Worm (Caenorhabditis elegans): ENCODE measurements around the gene zmp-6.
A peak's percentile ranks its signal among the peaks of the same experiment; 100 is the strongest.

DNA sequence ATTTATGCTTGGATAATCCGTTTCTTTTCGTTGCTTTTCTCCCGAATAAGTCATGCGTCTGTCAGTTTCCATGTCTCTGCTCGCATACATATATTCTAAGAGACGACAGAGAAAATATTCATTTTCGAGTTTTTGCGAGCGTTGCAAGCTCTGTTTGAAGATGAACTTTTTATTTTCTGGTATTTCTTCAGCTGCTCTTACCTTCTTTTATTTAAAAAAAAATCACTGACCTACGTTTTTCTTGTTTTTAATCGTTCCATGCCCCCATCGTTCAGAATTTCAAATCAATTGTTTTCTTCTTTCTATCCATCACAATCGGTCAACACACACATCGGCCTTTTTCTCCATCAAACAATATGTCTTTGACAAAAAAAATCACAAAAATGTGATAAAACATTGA lies 37.2 kb downstream of the zmp-6 start:
- no peak for TF ChIP-seq jun-1 (tag; optimal IDR thresholded peaks at IDR 0.05)
- no peak for TF ChIP-seq dmd-6 (GFP tag; IDR thresholded peaks at IDR 0.05)
- no peak for TF ChIP-seq nhr-28 (tag; optimal IDR thresholded peaks at IDR 0.05)
- no peak for TF ChIP-seq unc-39 (tag; optimal IDR thresholded peaks at IDR 0.05)
- TF ChIP-seq skn-1 (tag; optimal IDR thresholded peaks at IDR 0.05): no peak
- no peak for TF ChIP-seq nhr-111 (GFP tag; optimal IDR thresholded peaks at IDR 0.05)
- TF ChIP-seq lin-39 (tag; optimal IDR thresholded peaks at IDR 0.05): no peak
- no peak for TF ChIP-seq F49E8.2 (tag; optimal IDR thresholded peaks at IDR 0.05; ENCODE audit: borderline replicate concordance)
- TF ChIP-seq unc-62 (GFP tag; optimal IDR thresholded peaks at IDR 0.05 in 1 of 2): peak in 1 of 2 experiments; percentile 76
- TF ChIP-seq unc-62 (tag; optimal IDR thresholded peaks at IDR 0.05): no peak
- no peak for TF ChIP-seq fos-1 (tag; optimal IDR thresholded peaks at IDR 0.05)
- TF ChIP-seq aly-2 (tag; optimal IDR thresholded peaks at IDR 0.05): no peak
- TF ChIP-seq zfp-2 (tag; optimal IDR thresholded peaks at IDR 0.05): no peak
- TF ChIP-seq nhr-41 (GFP tag; IDR thresholded peaks at IDR 0.05): no peak
